Fruit fly (Drosophila melanogaster): Measurements from ENCODE around the gene lmgB.
A peak's percentile ranks its signal among the peaks of the same experiment; 100 is the strongest.

The lmgB gene

DNA sequence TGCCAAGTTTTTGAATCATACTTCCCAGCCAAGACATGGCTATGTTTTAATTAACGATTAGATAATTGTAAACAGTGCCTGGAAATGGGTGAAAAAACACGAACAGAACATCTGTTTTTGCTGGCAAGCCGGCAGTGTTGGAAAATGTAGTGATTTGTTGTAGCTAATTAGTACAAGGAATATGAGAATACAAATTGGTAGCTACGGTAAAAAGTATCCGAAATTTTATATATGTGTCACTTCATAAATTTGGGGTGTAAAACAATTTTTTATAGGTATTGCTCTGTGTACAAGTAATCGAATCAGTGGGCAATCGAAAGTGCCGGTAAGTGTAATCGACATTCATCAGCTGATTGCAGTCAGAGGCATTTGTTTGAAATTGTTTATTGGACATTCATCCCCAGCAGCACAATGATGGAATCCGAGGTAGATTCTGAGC lies 11.1 kb downstream of the lmgB start, which contains the start of the genes mRpL51 and Uba4:
Gene mRpL51, minus strand, starts transcription at position 125 of the 439 bp plus-strand sequence.
Gene Uba4, plus strand, starts transcription at position 156 of the 439 bp plus-strand sequence.
- TF ChIP-seq NC2β (GFP tag; optimal IDR thresholded peaks at IDR 0.05) (peak; percentile 39), CG8944 (GFP tag; optimal IDR thresholded peaks at IDR 0.05) (no peak), luna (GFP tag; optimal IDR thresholded peaks at IDR 0.05) (no peak), HLH54F (GFP tag; optimal IDR thresholded peaks at IDR 0.05) (peak; percentile 51), CG7372 (GFP tag; IDR thresholded peaks at IDR 0.05) (no peak), Mes4 (GFP tag; optimal IDR thresholded peaks at IDR 0.05) (peak; percentile 35), CG7786 (GFP tag; optimal IDR thresholded peaks at IDR 0.05) (peak; percentile 7), pzg (GFP tag; optimal IDR thresholded peaks at IDR 0.05) (peak; percentile 71), stc (GFP tag; IDR thresholded peaks at IDR 0.05) (no peak), slp2 (GFP tag; optimal IDR thresholded peaks at IDR 0.05) (no peak), CG33213 (GFP tag; optimal IDR thresholded peaks at IDR 0.05) (peak; percentile 28), mirr (GFP tag; optimal IDR thresholded peaks at IDR 0.05) (peak; percentile 56), zen (tag; optimal IDR thresholded peaks at IDR 0.05) (peak; percentile 58), B-H2 (GFP tag; optimal IDR thresholded peaks at IDR 0.05) (peak; percentile 39), ase (GFP tag; IDR thresholded peaks at IDR 0.05) (no peak), CG15011 (GFP tag; optimal IDR thresholded peaks at IDR 0.05) (no peak), CG13123 (GFP tag; optimal IDR thresholded peaks at IDR 0.05) (peak; percentile 6), CG18011 (GFP tag; optimal IDR thresholded peaks at IDR 0.05) (peak; percentile 42), CG18599 (GFP tag; optimal IDR thresholded peaks at IDR 0.05) (peak; percentile 67), CG3847 (GFP tag; IDR thresholded peaks at IDR 0.05) (no peak), pho (GFP tag; optimal IDR thresholded peaks at IDR 0.05) (peak; percentile 56), NK7.1 (GFP tag; optimal IDR thresholded peaks at IDR 0.05) (no peak), p53 (GFP tag; optimal IDR thresholded peaks at IDR 0.05) (no peak), CG11695 (GFP tag; IDR thresholded peaks at IDR 0.05) (0 out of 3 replicates have a peak, but pooled peaks have one; percentile 35), Mad (GFP tag; optimal IDR thresholded peaks at IDR 0.05) (peak; percentile 36), CG8924 (tag; optimal IDR thresholded peaks at IDR 0.05) (peak; percentile 9), zen2 (GFP tag; IDR thresholded peaks at IDR 0.05; ENCODE audit: partially characterized antibody) (peak; percentile 72; the same call in 2 of the 3 replicates), CG34224 (GFP tag; IDR thresholded peaks at IDR 0.05; ENCODE audit: partially characterized antibody) (peak; percentile 49; the same call in 2 of the 3 replicates), CG6791 (GFP tag; IDR thresholded peaks at IDR 0.05; ENCODE audit: partially characterized antibody) (peak; percentile 32; the same call in 1 of the 3 replicates), CG15269 (tag; optimal IDR thresholded peaks at IDR 0.05) (peak; percentile 3), CG10366 (GFP tag; IDR thresholded peaks at IDR 0.05) (no peak), D19B (GFP tag; optimal IDR thresholded peaks at IDR 0.05) (no peak), CG4820 (GFP tag; optimal IDR thresholded peaks at IDR 0.05) (peak; percentile 0), tgo (GFP tag; IDR thresholded peaks at IDR 0.05) (no peak), zfh2 (GFP tag; optimal IDR thresholded peaks at IDR 0.05) (peak; percentile 56), CG12236 (GFP tag; optimal IDR thresholded peaks at IDR 0.05) (peak; percentile 14), gsb-n (tag; optimal IDR thresholded peaks at IDR 0.05) (no peak), Neu2 (GFP tag; optimal IDR thresholded peaks at IDR 0.05; ENCODE audit: borderline replicate concordance) (no peak), CG7745 (tag; optimal IDR thresholded peaks at IDR 0.05) (no peak), rib (GFP tag; IDR thresholded peaks at IDR 0.05) (no peak), odd (GFP tag; optimal IDR thresholded peaks at IDR 0.05) (peak; percentile 9), stwl (tag; optimal IDR thresholded peaks at IDR 0.05) (peak; percentile 86), CG15514 (GFP tag; optimal IDR thresholded peaks at IDR 0.05) (peak; percentile 92), CG13624 (GFP tag; optimal IDR thresholded peaks at IDR 0.05) (peak; percentile 16), Sin3A (optimal IDR thresholded peaks at IDR 0.05) (peak; percentile 51), CG18619 (GFP tag; optimal IDR thresholded peaks at IDR 0.05) (peak; percentile 4), grau (tag; optimal IDR thresholded peaks at IDR 0.05) (peak; percentile 34), CG12744 (GFP tag; optimal IDR thresholded peaks at IDR 0.05) (peak; percentile 6), CG12659 (GFP tag; optimal IDR thresholded peaks at IDR 0.05) (peak; percentile 52), Chrac-16 (GFP tag; optimal IDR thresholded peaks at IDR 0.05) (peak; percentile 44), CG30020 (tag; optimal IDR thresholded peaks at IDR 0.05) (peak; percentile 31)
